Worm (Caenorhabditis elegans) whole organism, L2 larva: Measurements from ENCODE around the gene B0222.15.

ENCODE experiments used
- C34F6.9 ChIP-seq: fragments of 150-350 bp; optimal IDR thresholded peaks from 2 replicates; lab custom pipeline; 2014; ENCODE audit warnings: missing biosample characterization, missing genetic modification characterization
- R02D3.7 ChIP-seq: fragments of 150-350 bp; optimal IDR thresholded peaks from 2 replicates; lab custom pipeline; 2014; ENCODE audit warnings: missing biosample characterization, missing genetic modification characterization
- ZK546.5 ChIP-seq: sonication (generic microtip); optimal IDR thresholded peaks from 2 replicates; lab custom pipeline; 2017; ENCODE audit warnings: missing biosample characterization, missing genetic modification characterization
- alr-1 ChIP-seq: fragments of 150-350 bp; optimal IDR thresholded peaks from 2 replicates; lab custom pipeline; 2014; ENCODE audit warnings: missing biosample characterization, missing genetic modification characterization
- ama-1 ChIP-seq: fragments of 150-350 bp; optimal IDR thresholded peaks from 2 replicates; lab custom pipeline; 2018; ENCODE audit warnings: inconsistent platforms
- ceh-82 ChIP-seq: fragments of 150-350 bp; optimal IDR thresholded peaks from 2 replicates; lab custom pipeline; 2014; ENCODE audit warnings: missing biosample characterization, missing genetic modification characterization
- crh-2 ChIP-seq: sonication (generic microtip); optimal IDR thresholded peaks from 2 replicates; lab custom pipeline; 2017; ENCODE audit warnings: missing biosample characterization, missing genetic modification characterization
- dmd-4 ChIP-seq: sonication (generic microtip); optimal IDR thresholded peaks from 2 replicates; lab custom pipeline; 2017; ENCODE audit warnings: missing biosample characterization, missing genetic modification characterization
- egl-27 ChIP-seq: sonication (generic microtip); optimal IDR thresholded peaks from 3 replicates; lab custom pipeline; 2017; ENCODE audit warnings: missing biosample characterization, missing genetic modification reagents, missing genetic modification characterization
- elt-3 ChIP-seq: sonication (generic microtip); optimal IDR thresholded peaks from 2 replicates; lab custom pipeline; 2017; ENCODE audit warnings: missing biosample characterization, missing genetic modification characterization
- gmeb-1 ChIP-seq: fragments of 150-350 bp; optimal IDR thresholded peaks from 2 replicates; lab custom pipeline; 2014; ENCODE audit warnings: missing biosample characterization, missing genetic modification characterization
- lin-11 ChIP-seq: fragments of 150-350 bp; sonication (generic microtip); optimal IDR thresholded peaks from 2 replicates; lab custom pipeline; 2014; ENCODE audit warnings: missing biosample characterization, missing genetic modification characterization, inconsistent platforms, mixed read lengths
- lin-13 ChIP-seq: fragments of 150-350 bp; optimal IDR thresholded peaks from 2 replicates; lab custom pipeline; 2014; ENCODE audit warnings: missing biosample characterization, missing genetic modification reagents, missing genetic modification characterization
- lin-39 ChIP-seq: fragments of 150-350 bp; optimal IDR thresholded peaks from 2 replicates; lab custom pipeline; 2014; ENCODE audit warnings: missing biosample characterization, missing genetic modification reagents, missing genetic modification characterization
- lsy-2 ChIP-seq, 2 experiments: fragments of 150-350 bp in 1 of 2; sonication (generic microtip) in 1 of 2; optimal IDR thresholded peaks; 2 replicates each; lab custom pipeline; 2014 to 2017; ENCODE audit warnings: missing biosample characterization in 2 of 2, missing genetic modification characterization in 2 of 2
- mab-5 ChIP-seq: fragments of 150-350 bp; optimal IDR thresholded peaks from 2 replicates; lab custom pipeline; 2014; ENCODE audit warnings: missing biosample characterization, missing genetic modification characterization
- mbf-1 ChIP-seq: sonication (generic microtip); optimal IDR thresholded peaks from 2 replicates; lab custom pipeline; 2017; ENCODE audit warnings: missing biosample characterization, missing genetic modification characterization
- mdl-1 ChIP-seq, 2 experiments: fragments of 150-350 bp in 1 of 2; sonication (generic microtip) in 1 of 2; optimal IDR thresholded peaks; 2 replicates each; lab custom pipeline; 2017; ENCODE audit warnings: missing biosample characterization in 2 of 2, missing genetic modification characterization in 2 of 2
- nhr-10 ChIP-seq: sonication (generic microtip); optimal IDR thresholded peaks from 2 replicates; lab custom pipeline; 2017; ENCODE audit warnings: missing biosample characterization, missing genetic modification characterization
- nhr-11 ChIP-seq: fragments of 150-350 bp; optimal IDR thresholded peaks from 2 replicates; lab custom pipeline; 2014; ENCODE audit warnings: missing biosample characterization, missing genetic modification characterization
- nhr-12 ChIP-seq: fragments of 150-350 bp; optimal IDR thresholded peaks from 2 replicates; lab custom pipeline; 2014; ENCODE audit warnings: missing biosample characterization, missing genetic modification characterization
- nhr-129 ChIP-seq: fragments of 150-350 bp; optimal IDR thresholded peaks from 2 replicates; lab custom pipeline; 2014; ENCODE audit warnings: missing biosample characterization, missing genetic modification characterization
- nhr-21 ChIP-seq: fragments of 150-350 bp; optimal IDR thresholded peaks from 2 replicates; lab custom pipeline; 2014; ENCODE audit warnings: missing biosample characterization, missing genetic modification characterization
- nhr-23 ChIP-seq: fragments of 150-350 bp; optimal IDR thresholded peaks from 2 replicates; lab custom pipeline; 2014; ENCODE audit warnings: missing biosample characterization, missing genetic modification reagents, missing genetic modification characterization
- nhr-25 ChIP-seq: fragments of 150-350 bp; sonication (generic microtip); optimal IDR thresholded peaks from 3 replicates; lab custom pipeline; 2014; ENCODE audit warnings: missing biosample characterization, missing genetic modification characterization
- nhr-6 ChIP-seq: fragments of 150-350 bp; optimal IDR thresholded peaks from 2 replicates; lab custom pipeline; 2014; ENCODE audit warnings: missing biosample characterization, missing genetic modification characterization
- peb-1 ChIP-seq: fragments of 150-350 bp; optimal IDR thresholded peaks from 2 replicates; lab custom pipeline; 2014; ENCODE audit warnings: missing biosample characterization, missing genetic modification characterization
- sem-4 ChIP-seq: fragments of 150-350 bp; optimal IDR thresholded peaks from 2 replicates; lab custom pipeline; 2014; ENCODE audit warnings: missing biosample characterization, missing genetic modification reagents, missing genetic modification characterization
- skn-1 ChIP-seq: sonication (generic microtip); optimal IDR thresholded peaks from 2 replicates; lab custom pipeline; 2017; ENCODE audit warnings: missing biosample characterization, missing genetic modification characterization
- sma-3 ChIP-seq: sonication (generic microtip); optimal IDR thresholded peaks from 2 replicates; lab custom pipeline; 2016; ENCODE audit warnings: missing genetic modification reagents, missing genetic modification characterization, missing compliant biosample characterization
- sma-9 ChIP-seq, 2 experiments: fragments of 150-350 bp in 1 of 2; sonication (generic microtip) in 1 of 2; optimal IDR thresholded peaks; 2 replicates each; lab custom pipeline; 2014 to 2016; ENCODE audit warnings: missing genetic modification characterization in 2 of 2, mild to moderate bottlenecking in 1 of 2, missing biosample characterization in 1 of 2, missing compliant biosample characterization in 1 of 2, missing genetic modification reagents in 1 of 2, moderate library complexity in 1 of 2
- unc-39 ChIP-seq: fragments of 150-350 bp; optimal IDR thresholded peaks from 2 replicates; lab custom pipeline; 2014; ENCODE audit warnings: missing biosample characterization, missing genetic modification characterization
- unc-55 ChIP-seq: fragments of 150-350 bp; sonication (generic microtip); optimal IDR thresholded peaks from 3 replicates; lab custom pipeline; 2014; ENCODE audit warnings: missing biosample characterization, missing genetic modification reagents, missing genetic modification characterization
- unc-62 ChIP-seq: fragments of 150-350 bp; optimal IDR thresholded peaks from 2 replicates; lab custom pipeline; 2014; ENCODE audit warnings: missing biosample characterization, missing genetic modification reagents, missing genetic modification characterization
- zag-1 ChIP-seq: fragments of 150-350 bp; optimal IDR thresholded peaks from 2 replicates; lab custom pipeline; 2014; ENCODE audit warnings: missing biosample characterization, missing genetic modification characterization
- ztf-1 ChIP-seq: fragments of 200-800 bp; sonication (Bioruptor generic); conservative IDR thresholded peaks from 2 replicates; pipeline ENCODE4 v1.3.6; 2022; ENCODE audit warnings: missing genetic modification characterization, missing compliant biosample characterization
- ztf-11 ChIP-seq: sonication (generic microtip); optimal IDR thresholded peaks from 2 replicates; lab custom pipeline; 2017; ENCODE audit warnings: missing biosample characterization, missing genetic modification characterization
- ztf-4 ChIP-seq: fragments of 150-350 bp; optimal IDR thresholded peaks from 2 replicates; lab custom pipeline; 2014; ENCODE audit warnings: missing biosample characterization, missing genetic modification characterization

B0222.15 gene

ce11 chrV:9137618-9138017, 19.0 kb downstream of the B0222.15 start, which contains the start of gene pitr-2:
Gene pitr-2, minus strand, starts transcription at chrV:9137718.
- TF ChIP-seq peb-1 (tag; lab: Kevin White, UChicago) (no peak), lin-11 (tag; lab: Kevin White, UChicago) (no peak), lin-13 (no peak), dmd-4 (tag; lab: Kevin White, UChicago) (no peak), lsy-2 (tag; optimal IDR thresholded peaks at IDR 0.05; lab: Kevin White, UChicago) (no peak), ceh-82 (tag; lab: Kevin White, UChicago) (no peak), nhr-11 (tag; lab: Kevin White, UChicago) (no peak), ZK546.5 (no peak), sem-4 (no peak), mdl-1 (tag; optimal IDR thresholded peaks at IDR 0.05; lab: Kevin White, UChicago) (no peak), unc-55 (GFP tag; lab: Kevin White, UChicago) (no peak), unc-62 (GFP tag; lab: Kevin White, UChicago) (no peak), sma-9 (GFP tag; optimal IDR thresholded peaks at IDR 0.05; lab: Kevin White, UChicago) (no peak), sma-9 (tag; optimal IDR thresholded peaks at IDR 0.05; lab: Kevin White, UChicago) (no peak), unc-39 (tag; lab: Kevin White, UChicago) (no peak), elt-3 (tag; lab: Kevin White, UChicago) (no peak), nhr-21 (tag; lab: Kevin White, UChicago) (no peak), ztf-11 (no peak), nhr-25 (tag; lab: Kevin White, UChicago) (no peak)
- TF ChIP-seq, all 48 proteins: peak for 0

ce11 chrV:9133950-9134349, 22.6 kb downstream of the B0222.15 start, which contains the start of gene B0222.1:
Gene B0222.1, plus strand, starts transcription at chrV:9134255.
- TF ChIP-seq nhr-10 (tag; lab: Kevin White, UChicago) (no peak), C34F6.9 (tag; lab: Kevin White, UChicago) (peak; percentile 19), lin-11 (tag; lab: Kevin White, UChicago) (peak; percentile 21)

ce11 chrV:9132043-9132442, 24.5 kb downstream of the B0222.15 start, which contains the start of gene F21C10.1:
Gene F21C10.1, plus strand, starts transcription at chrV:9132343.
- TF ChIP-seq ZK546.5 (no peak), R02D3.7 (tag; lab: Kevin White, UChicago) (no peak), nhr-21 (tag; lab: Kevin White, UChicago) (no peak), ztf-4 (tag; lab: Kevin White, UChicago) (no peak), sma-3 (GFP tag; lab: Kevin White, UChicago) (no peak), ztf-1 (GFP tag; lab: Robert Waterston, UW) (no peak), dmd-4 (tag; lab: Kevin White, UChicago) (no peak), nhr-23 (tag; lab: Kevin White, UChicago) (no peak), mbf-1 (tag; lab: Kevin White, UChicago) (no peak), mab-5 (tag; lab: Kevin White, UChicago) (no peak), alr-1 (tag; lab: Kevin White, UChicago) (no peak), lin-39 (tag; lab: Kevin White, UChicago) (no peak), nhr-6 (tag; lab: Kevin White, UChicago) (no peak), nhr-12 (tag; lab: Kevin White, UChicago) (no peak), nhr-11 (tag; lab: Kevin White, UChicago) (no peak), unc-62 (GFP tag; lab: Kevin White, UChicago) (no peak), nhr-129 (tag; lab: Kevin White, UChicago) (no peak)
- TF ChIP-seq, all 48 proteins: peak for 0

- TF ChIP-seq dmd-4 (tag; lab: Kevin White, UChicago) (no peak), nhr-25 (tag; lab: Kevin White, UChicago) (no peak)
These were observed 25.8 kb downstream of the B0222.15 start, which contains the start of gene F21C10.19 for ce11 chrV:9130766-9131165. Gene F21C10.19, plus strand, starts transcription at chrV:9131066.

ce11 chrV:9128562-9128961, 28.0 kb downstream of the B0222.15 start:
- TF ChIP-seq zag-1 (peak; percentile 56), sma-3 (GFP tag; lab: Kevin White, UChicago) (no peak), crh-2 (tag; lab: Kevin White, UChicago) (peak; percentile 66), lin-11 (tag; lab: Kevin White, UChicago) (peak; percentile 40), ztf-1 (GFP tag; lab: Robert Waterston, UW) (no peak), mdl-1 (tag; optimal IDR thresholded peaks at IDR 0.05; lab: Kevin White, UChicago) (peak; percentile 88 to 89), elt-3 (tag; lab: Kevin White, UChicago) (no peak), unc-55 (GFP tag; lab: Kevin White, UChicago) (peak; percentile 75), skn-1 (no peak), nhr-6 (tag; lab: Kevin White, UChicago) (peak; percentile 34), R02D3.7 (tag; lab: Kevin White, UChicago) (no peak), gmeb-1 (no peak), lin-39 (tag; lab: Kevin White, UChicago) (no peak), lsy-2 (tag; optimal IDR thresholded peaks at IDR 0.05; lab: Kevin White, UChicago) (peak in 1 of 2 experiments; percentile 76), lin-13 (peak; percentile 45), dmd-4 (tag; lab: Kevin White, UChicago) (no peak), nhr-21 (tag; lab: Kevin White, UChicago) (peak; percentile 75), nhr-129 (tag; lab: Kevin White, UChicago) (peak; percentile 62), C34F6.9 (tag; lab: Kevin White, UChicago) (peak; percentile 87), sma-9 (GFP tag; optimal IDR thresholded peaks at IDR 0.05; lab: Kevin White, UChicago) (peak; percentile 73), sma-9 (tag; optimal IDR thresholded peaks at IDR 0.05; lab: Kevin White, UChicago) (no peak), ama-1 (lab: Kevin White, UChicago) (no peak), nhr-11 (tag; lab: Kevin White, UChicago) (no peak), egl-27 (tag; lab: Kevin White, UChicago) (no peak)
- TF ChIP-seq, all 48 proteins: peak for 12
